Fruit fly (Drosophila melanogaster) whole organism, embryonic: ENCODE results near the gene Cpsf5.

ENCODE experiments used
- Abd-B ChIP-seq: fragments of 200-800 bp; sonication (Bioruptor generic); optimal IDR thresholded peaks from 2 replicates; lab custom pipeline; 2018; ENCODE audit warnings: missing biosample characterization, mild to moderate bottlenecking, missing genetic modification characterization, moderate library complexity
- Atf3 ChIP-seq: fragments of 200-800 bp; sonication (Bioruptor generic); optimal IDR thresholded peaks from 3 replicates; lab custom pipeline; 2016; ENCODE audit warnings: missing biosample characterization, missing genetic modification characterization
- Awh ChIP-seq: fragments of 200-800 bp; sonication (Bioruptor generic); IDR thresholded peaks from 2 replicates; pipeline ENCODE4, ENCODE4 v1.3.6; 2022; ENCODE audit warnings: missing biosample characterization, missing genetic modification characterization
- CG10654 ChIP-seq: fragments of 200-800 bp; sonication (Bioruptor generic); optimal IDR thresholded peaks from 2 replicates; lab custom pipeline; 2016; ENCODE audit warnings: missing biosample characterization, missing genetic modification characterization
- CG10979 ChIP-seq: fragments of 200-800 bp; sonication (Bioruptor generic); optimal IDR thresholded peaks from 2 replicates; lab custom pipeline; 2018; ENCODE audit warnings: missing biosample characterization, mild to moderate bottlenecking, missing genetic modification characterization, moderate library complexity
- CG11085 ChIP-seq: fragments of 200-800 bp; sonication (Bioruptor generic); IDR thresholded peaks from 2 replicates; pipeline ENCODE4 v1.3.6; 2022; ENCODE audit warnings: missing biosample characterization, missing genetic modification characterization
- CG11504 ChIP-seq: fragments of 200-800 bp; sonication (Bioruptor generic); optimal IDR thresholded peaks from 3 replicates; lab custom pipeline; 2019; ENCODE audit warnings: missing biosample characterization, mild to moderate bottlenecking, missing genetic modification characterization, moderate library complexity
- CG11723 ChIP-seq: fragments of 200-800 bp; sonication (Bioruptor generic); optimal IDR thresholded peaks from 2 replicates; lab custom pipeline; 2017; ENCODE audit warnings: missing biosample characterization, mild to moderate bottlenecking, missing genetic modification characterization
- CG12155 ChIP-seq: fragments of 200-800 bp; sonication (Bioruptor generic); optimal IDR thresholded peaks from 3 replicates; lab custom pipeline; 2016; ENCODE audit warnings: missing biosample characterization, missing genetic modification characterization
- CG18764 ChIP-seq: fragments of 200-800 bp; sonication (Bioruptor generic); optimal IDR thresholded peaks from 3 replicates; lab custom pipeline; 2016; ENCODE audit warnings: missing biosample characterization, missing genetic modification characterization
- CG31224 ChIP-seq: fragments of 200-800 bp; sonication (Bioruptor generic); IDR thresholded peaks from 2 replicates; pipeline ENCODE4 v1.3.6; 2022; ENCODE audit warnings: missing biosample characterization, missing genetic modification characterization
- CG5180 ChIP-seq: fragments of 200-800 bp; sonication (Bioruptor generic); optimal IDR thresholded peaks from 3 replicates; lab custom pipeline; 2017; ENCODE audit warnings: missing biosample characterization, missing genetic modification characterization, mild to moderate bottlenecking, moderate library complexity, missing genetic modification reagents
- CG5953 ChIP-seq: fragments of 200-800 bp; sonication (Bioruptor generic); IDR thresholded peaks from 2 replicates; pipeline ENCODE4 v1.3.6; 2022; ENCODE audit warnings: missing biosample characterization, missing genetic modification characterization
- CG6254 ChIP-seq: fragments of 200-800 bp; sonication (Bioruptor generic); optimal IDR thresholded peaks from 3 replicates; lab custom pipeline; 2017; ENCODE audit warnings: mild to moderate bottlenecking, missing biosample characterization, missing genetic modification reagents, missing genetic modification characterization
- CG6683 ChIP-seq: fragments of 200-800 bp; sonication (Bioruptor generic); optimal IDR thresholded peaks from 2 replicates; lab custom pipeline; 2017; ENCODE audit warnings: missing biosample characterization, mild to moderate bottlenecking, missing genetic modification characterization, missing genetic modification reagents
- CG6854 ChIP-seq: fragments of 200-800 bp; sonication (Bioruptor generic); optimal IDR thresholded peaks from 3 replicates; lab custom pipeline; 2017; ENCODE audit warnings: missing biosample characterization, mild to moderate bottlenecking, missing genetic modification characterization
- CG9932 ChIP-seq: fragments of 200-800 bp; sonication (Bioruptor generic); IDR thresholded peaks from 2 replicates; pipeline ENCODE4 v1.3.6; 2022; ENCODE audit warnings: missing biosample characterization, missing genetic modification characterization
- Camta ChIP-seq: fragments of 200-800 bp; sonication (Bioruptor generic); optimal IDR thresholded peaks from 2 replicates; lab custom pipeline; 2016; ENCODE audit warnings: missing biosample characterization, missing genetic modification characterization
- CrebB ChIP-seq: fragments of 200-800 bp; sonication (Bioruptor generic); optimal IDR thresholded peaks from 3 replicates; lab custom pipeline; 2018; ENCODE audit warnings: missing biosample characterization, mild to moderate bottlenecking, missing genetic modification characterization
- D19B ChIP-seq: fragments of 200-800 bp; sonication (Bioruptor generic); optimal IDR thresholded peaks from 2 replicates; lab custom pipeline; 2017; ENCODE audit warnings: missing biosample characterization, mild to moderate bottlenecking, missing genetic modification characterization
- Dfd ChIP-seq, 2 experiments: fragments of >200 bp; optimal IDR thresholded peaks; 2 replicates each; lab custom pipeline; 2017; ENCODE audit warnings: missing biosample characterization in 2 of 2, missing genetic modification characterization in 2 of 2
- Hr39 ChIP-seq: fragments of >200 bp; optimal IDR thresholded peaks from 2 replicates; lab custom pipeline; 2017
- NfI ChIP-seq: fragments of 200-800 bp; sonication (Bioruptor generic); optimal IDR thresholded peaks from 3 replicates; lab custom pipeline; 2018; ENCODE audit warnings: missing biosample characterization, mild to moderate bottlenecking, missing genetic modification characterization, moderate library complexity
- Oli ChIP-seq: fragments of 200-800 bp; sonication (Bioruptor generic); optimal IDR thresholded peaks from 2 replicates; lab custom pipeline; 2018; ENCODE audit warnings: missing biosample characterization, mild to moderate bottlenecking, missing genetic modification characterization, moderate library complexity
- Opbp ChIP-seq: fragments of 200-800 bp; sonication (Bioruptor generic); IDR thresholded peaks from 3 replicates; pipeline ENCODE4 v1.3.6; 2022; ENCODE audit warnings: missing biosample characterization, missing genetic modification characterization; ENCODE audit not compliant: partially characterized antibody
- Rx ChIP-seq: fragments of 200-800 bp; sonication (Bioruptor generic); IDR thresholded peaks from 2 replicates; pipeline ENCODE4 v1.3.6; 2022; ENCODE audit warnings: missing biosample characterization, missing genetic modification characterization
- Sox102F ChIP-seq: fragments of 200-800 bp; sonication (Bioruptor generic); optimal IDR thresholded peaks from 2 replicates; lab custom pipeline; 2018; ENCODE audit warnings: missing biosample characterization, mild to moderate bottlenecking, missing genetic modification characterization, moderate library complexity
- Spps ChIP-seq: fragments of 200-800 bp; sonication (Bioruptor generic); optimal IDR thresholded peaks from 2 replicates; lab custom pipeline; 2018; ENCODE audit warnings: missing biosample characterization, mild to moderate bottlenecking, missing genetic modification characterization
- Tbp ChIP-seq: fragments of >200 bp; optimal IDR thresholded peaks from 2 replicates; lab custom pipeline; 2018; ENCODE audit warnings: missing biosample characterization, missing genetic modification characterization
- amos ChIP-seq: fragments of 200-800 bp; sonication (Bioruptor generic); IDR thresholded peaks from 2 replicates; pipeline ENCODE4 v1.3.6; 2022; ENCODE audit warnings: missing biosample characterization, missing genetic modification characterization; ENCODE audit not compliant: partially characterized antibody
- ato ChIP-seq: fragments of 200-800 bp; sonication (Bioruptor generic); IDR thresholded peaks from 2 replicates; pipeline ENCODE4 v1.3.6; 2022; ENCODE audit warnings: missing biosample characterization, missing genetic modification characterization; ENCODE audit not compliant: partially characterized antibody
- dpn ChIP-seq, 2 experiments: fragments of 200-800 bp; sonication (Bioruptor generic); optimal IDR thresholded peaks; 3 replicates each; lab custom pipeline; 2016; ENCODE audit warnings: missing biosample characterization in 2 of 2, missing genetic modification characterization in 2 of 2
- ewg ChIP-seq: fragments of 200-800 bp; sonication (Bioruptor generic); optimal IDR thresholded peaks from 3 replicates; lab custom pipeline; 2017; ENCODE audit warnings: mild to moderate bottlenecking, missing biosample characterization, missing genetic modification reagents, missing genetic modification characterization
- eyg ChIP-seq: fragments of 200-800 bp; sonication (Bioruptor generic); optimal IDR thresholded peaks from 3 replicates; lab custom pipeline; 2016; ENCODE audit warnings: missing biosample characterization, missing genetic modification characterization
- fd64A ChIP-seq: fragments of 200-800 bp; sonication (Bioruptor generic); optimal IDR thresholded peaks from 3 replicates; lab custom pipeline; 2018; ENCODE audit warnings: missing biosample characterization, mild to moderate bottlenecking, missing genetic modification characterization
- her ChIP-seq: fragments of 200-800 bp; sonication (Bioruptor generic); optimal IDR thresholded peaks from 2 replicates; lab custom pipeline; 2016; ENCODE audit warnings: missing biosample characterization, missing genetic modification characterization
- hkb ChIP-seq, 2 experiments: fragments of 200-800 bp in 1 of 2; fragments of >200 bp in 1 of 2; sonication (Bioruptor generic) in 1 of 2; IDR thresholded peaks in 1 of 2; optimal IDR thresholded peaks in 1 of 2; 2 replicates each; pipeline versions ENCODE4 v1.3.6 to Lab custom; 2017 to 2022; ENCODE audit warnings: missing biosample characterization in 1 of 2, missing genetic modification characterization in 1 of 2
- insv ChIP-seq, 2 experiments: fragments of 200-800 bp; sonication (Bioruptor generic); optimal IDR thresholded peaks; 3 replicates each; lab custom pipeline; 2016 to 2018; ENCODE audit warnings: missing biosample characterization in 2 of 2, missing genetic modification characterization in 2 of 2
- lab ChIP-seq: fragments of 200-800 bp; sonication (Bioruptor generic); optimal IDR thresholded peaks from 3 replicates; lab custom pipeline; 2017; ENCODE audit warnings: missing biosample characterization, missing genetic modification characterization, mild to moderate bottlenecking, moderate library complexity, missing genetic modification reagents
- psq ChIP-seq: fragments of 200-800 bp; sonication (Bioruptor generic); optimal IDR thresholded peaks from 2 replicates; lab custom pipeline; 2017; ENCODE audit warnings: missing biosample characterization, missing genetic modification characterization
- ro ChIP-seq: fragments of 200-800 bp; sonication (Bioruptor generic); IDR thresholded peaks from 2 replicates; pipeline ENCODE4 v1.3.6; 2022; ENCODE audit warnings: missing biosample characterization, missing genetic modification characterization
- run ChIP-seq: fragments of 200-800 bp; sonication (Bioruptor generic); optimal IDR thresholded peaks from 3 replicates; lab custom pipeline; 2018; ENCODE audit warnings: missing biosample characterization, mild to moderate bottlenecking, missing genetic modification characterization
- sc ChIP-seq, 3 experiments: fragments of >200 bp in 2 of 3; fragments of 200-800 bp in 1 of 3; sonication (Bioruptor generic) in 1 of 3; optimal IDR thresholded peaks; 2 replicates in 2 of 3; 3 replicates in 1 of 3; lab custom pipeline; 2017; ENCODE audit warnings: mild to moderate bottlenecking in 1 of 3, missing biosample characterization in 1 of 3, missing genetic modification characterization in 1 of 3, missing genetic modification reagents in 1 of 3
- sr ChIP-seq: fragments of 200-800 bp; sonication (Bioruptor generic); IDR thresholded peaks from 3 replicates; pipeline ENCODE4 v1.3.6; 2022; ENCODE audit warnings: missing biosample characterization, missing genetic modification characterization
- tgo ChIP-seq: fragments of 200-800 bp; sonication (Bioruptor generic); IDR thresholded peaks from 3 replicates; pipeline ENCODE4 v1.3.6; 2022; ENCODE audit warnings: missing biosample characterization, missing genetic modification characterization
- toy ChIP-seq: fragments of 200-800 bp; sonication (Bioruptor generic); IDR thresholded peaks from 2 replicates; pipeline ENCODE4 v1.3.6; 2022; ENCODE audit warnings: missing biosample characterization, missing genetic modification characterization
- zen2 ChIP-seq: fragments of 200-800 bp; sonication (Bioruptor generic); IDR thresholded peaks from 3 replicates; pipeline ENCODE4 v1.3.6; 2022; ENCODE audit warnings: missing biosample characterization, missing genetic modification characterization; ENCODE audit not compliant: partially characterized antibody

The Cpsf5 gene

DNA sequence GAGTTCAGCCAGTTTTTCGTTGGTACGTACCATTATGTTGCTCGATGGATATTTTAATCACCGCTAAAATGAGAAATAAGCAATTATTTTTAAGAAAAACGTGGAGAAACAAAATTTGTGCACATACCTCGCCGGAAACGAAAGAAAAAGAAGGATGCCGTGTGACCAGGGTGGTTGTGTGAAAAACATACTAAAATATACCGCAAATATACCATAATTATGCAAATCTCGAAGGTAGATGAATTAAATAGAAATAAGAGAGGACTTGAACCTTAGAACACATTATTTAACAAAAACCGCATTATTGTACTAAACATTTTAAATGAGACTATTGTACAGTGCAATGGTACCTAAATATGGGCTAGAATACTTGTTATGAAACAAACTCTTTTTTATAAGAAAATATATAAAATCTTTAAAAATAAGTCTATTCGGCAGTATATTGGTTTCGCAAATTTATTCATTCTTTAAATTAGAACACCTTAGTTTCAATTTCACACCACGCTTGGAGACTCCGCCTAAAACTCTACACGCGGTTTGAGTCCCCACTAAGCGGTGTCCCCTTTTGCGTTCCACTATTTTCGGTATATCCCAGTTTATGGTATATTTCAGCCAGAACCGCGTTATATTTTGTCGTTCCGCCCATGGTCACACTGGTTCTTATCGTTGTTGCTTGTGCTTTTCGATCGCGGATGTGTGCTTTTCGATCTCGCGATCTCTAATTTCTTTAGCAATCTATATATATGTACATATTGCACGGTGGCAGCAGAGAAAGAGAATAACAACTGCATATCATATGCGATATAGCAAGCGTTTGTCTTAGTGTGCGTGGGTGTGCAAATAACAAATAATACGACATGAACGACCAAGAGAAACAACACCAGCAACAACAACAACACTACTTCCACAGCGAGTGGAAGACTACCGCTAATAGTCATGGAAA, 19.1 kb downstream of the Cpsf5 start, which contains the start of the genes RpS17 and MTF-1 (continued):
- peak; percentile 15 for TF ChIP-seq Spps (tag; lab: Kevin White, UChicago)
- TF ChIP-seq CG31224 (GFP tag; lab: Robert Waterston, UW), result no peak
- no peak for TF ChIP-seq CG10979
- no peak for TF ChIP-seq CG6683 (GFP tag; lab: Kevin White, UChicago)
- TF ChIP-seq CG11723, result peak; percentile 26
- TF ChIP-seq Sox102F (GFP tag; lab: Kevin White, UChicago), result no peak
- TF ChIP-seq ro, result no peak
- peak; percentile 7 for TF ChIP-seq run
- no peak for TF ChIP-seq toy (GFP tag; lab: Robert Waterston, UW)
- no peak for TF ChIP-seq Opbp (GFP tag; lab: Robert Waterston, UW)
- TF ChIP-seq Hr39 (lab: Kevin White, UChicago), result no peak
- peak; percentile 75 for TF ChIP-seq lab
- peak; percentile 41 for TF ChIP-seq Atf3 (GFP tag; lab: Kevin White, UChicago)
- peak; percentile 51 for TF ChIP-seq tgo
- 0 out of 2 replicates have a peak, but pooled peaks have one; percentile 30 for TF ChIP-seq CG11085 (GFP tag; lab: Robert Waterston, UW)
- no peak for TF ChIP-seq ato (GFP tag; lab: Robert Waterston, UW)
- TF ChIP-seq CG11504 (tag; lab: Kevin White, UChicago), result peak; percentile 34
- TF ChIP-seq CG5953 (GFP tag; lab: Robert Waterston, UW), result no peak; the same call in 1 of the 2 replicates
- peak; percentile 52 for TF ChIP-seq CrebB (tag; lab: Kevin White, UChicago)
- TF ChIP-seq Rx (GFP tag; lab: Robert Waterston, UW), result 0 out of 2 replicates have a peak, but pooled peaks have one; percentile 22
- TF ChIP-seq her, result no peak
- TF ChIP-seq dpn (GFP tag; optimal IDR thresholded peaks at IDR 0.05; lab: Kevin White, UChicago), result peak in 1 of 2 experiments; percentile 11
- TF ChIP-seq fd64A (GFP tag; lab: Kevin White, UChicago), result peak; percentile 21
- no peak for TF ChIP-seq Dfd (GFP tag; optimal IDR thresholded peaks at IDR 0.05; lab: Kevin White, UChicago)
- TF ChIP-seq D19B (GFP tag; lab: Kevin White, UChicago), result no peak
- TF ChIP-seq Camta, result peak; percentile 57
- no peak for TF ChIP-seq ewg
- TF ChIP-seq CG5180 (GFP tag; lab: Kevin White, UChicago), result peak; percentile 38
- TF ChIP-seq psq (GFP tag; lab: Kevin White, UChicago), result no peak
- TF ChIP-seq sr (GFP tag; lab: Robert Waterston, UW), result peak; percentile 48
- peak; percentile 38; the same call in 1 of the 2 replicates for TF ChIP-seq Awh
- peak; percentile 41 for TF ChIP-seq CG6854 (GFP tag; lab: Kevin White, UChicago)
- no peak for TF ChIP-seq CG18764
- TF ChIP-seq CG9932 (GFP tag; lab: Robert Waterston, UW), result no peak; the same call in 1 of the 2 replicates
- peak; percentile 73 for TF ChIP-seq NfI (GFP tag; lab: Kevin White, UChicago)
- no peak; the same call in 1 of the 2 replicates for TF ChIP-seq amos (GFP tag; lab: Robert Waterston, UW)
- peak in 1 of 2 experiments; percentile 27 for TF ChIP-seq insv (GFP tag; optimal IDR thresholded peaks at IDR 0.05; lab: Kevin White, UChicago)
- no peak for TF ChIP-seq eyg (GFP tag; lab: Kevin White, UChicago)
- peak; percentile 40 for TF ChIP-seq Oli
- TF ChIP-seq Tbp (GFP tag; lab: Kevin White, UChicago), result peak; percentile 50
- TF ChIP-seq zen2, result no peak
- no peak for TF ChIP-seq Abd-B (GFP tag; lab: Kevin White, UChicago)
- TF ChIP-seq hkb (optimal IDR thresholded peaks at IDR 0.05; lab: Kevin White, UChicago), result no peak
- TF ChIP-seq hkb (GFP tag; IDR thresholded peaks at IDR 0.05; lab: Robert Waterston, UW), result peak; percentile 50
- TF ChIP-seq CG10654 (GFP tag; lab: Kevin White, UChicago), result no peak
- TF ChIP-seq sc (optimal IDR thresholded peaks at IDR 0.05; lab: Kevin White, UChicago), result no peak
- TF ChIP-seq sc (GFP tag; optimal IDR thresholded peaks at IDR 0.05; lab: Kevin White, UChicago), result peak; percentile 23
- TF ChIP-seq CG6254, result no peak
- TF ChIP-seq CG12155, result peak; percentile 98
